Fruit fly (Drosophila melanogaster) whole organism, embryonic: Measurements from ENCODE around the gene Tim17a1.
A peak's percentile ranks its signal among the peaks of the same experiment; 100 is the strongest.

ENCODE experiments used
- Atf3 ChIP-seq: fragments of 200-800 bp; sonication (Bioruptor generic); optimal IDR thresholded peaks from 3 replicates; lab custom pipeline; 2016; ENCODE audit warnings: missing biosample characterization, missing genetic modification characterization
- Blimp-1 ChIP-seq: fragments of 200-800 bp; sonication (Bioruptor generic); optimal IDR thresholded peaks from 3 replicates; lab custom pipeline; 2018; ENCODE audit warnings: missing biosample characterization, missing genetic modification characterization, mild to moderate bottlenecking, moderate library complexity, missing genetic modification reagents
- BtbVII ChIP-seq: fragments of 200-800 bp; sonication (Bioruptor generic); optimal IDR thresholded peaks from 3 replicates; lab custom pipeline; 2017; ENCODE audit warnings: missing biosample characterization, mild to moderate bottlenecking, missing genetic modification characterization
- CG11085 ChIP-seq: fragments of 200-800 bp; sonication (Bioruptor generic); IDR thresholded peaks from 2 replicates; pipeline ENCODE4 v1.3.6; 2022; ENCODE audit warnings: missing biosample characterization, missing genetic modification characterization
- CG12659 ChIP-seq: fragments of 200-800 bp; sonication (Bioruptor generic); optimal IDR thresholded peaks from 3 replicates; lab custom pipeline; 2017; ENCODE audit warnings: mild to moderate bottlenecking, missing biosample characterization, missing genetic modification reagents, missing genetic modification characterization
- CG14860 ChIP-seq: fragments of 200-800 bp; sonication (Bioruptor generic); IDR thresholded peaks from 3 replicates; pipeline ENCODE4 v1.3.6; 2022; ENCODE audit warnings: missing biosample characterization, missing genetic modification characterization; ENCODE audit not compliant: partially characterized antibody
- CG15011 ChIP-seq: fragments of 200-800 bp; sonication (Bioruptor generic); optimal IDR thresholded peaks from 3 replicates; lab custom pipeline; 2018; ENCODE audit warnings: missing biosample characterization, mild to moderate bottlenecking, missing genetic modification characterization
- CG18011 ChIP-seq: fragments of 200-800 bp; sonication (Bioruptor generic); optimal IDR thresholded peaks from 2 replicates; lab custom pipeline; 2017; ENCODE audit warnings: missing biosample characterization, missing genetic modification characterization, mild to moderate bottlenecking, moderate library complexity, missing genotype
- CG18599 ChIP-seq: fragments of 200-800 bp; sonication (Bioruptor generic); optimal IDR thresholded peaks from 3 replicates; lab custom pipeline; 2017; ENCODE audit warnings: missing biosample characterization, missing genetic modification characterization, mild to moderate bottlenecking, moderate library complexity, missing genetic modification reagents
- CG2129 ChIP-seq: fragments of 200-800 bp; sonication (Bioruptor generic); IDR thresholded peaks from 2 replicates; pipeline ENCODE4 v1.3.6; 2022; ENCODE audit warnings: missing biosample characterization, missing genetic modification characterization; ENCODE audit not compliant: partially characterized antibody
- CG30431 ChIP-seq: fragments of 200-800 bp; sonication (Bioruptor generic); optimal IDR thresholded peaks from 2 replicates; lab custom pipeline; 2017; ENCODE audit warnings: missing biosample characterization, missing genetic modification characterization
- CG3163 ChIP-seq: fragments of 200-800 bp; sonication (Bioruptor generic); optimal IDR thresholded peaks from 3 replicates; lab custom pipeline; 2016; ENCODE audit warnings: missing biosample characterization, missing genetic modification characterization
- CG34422 ChIP-seq: fragments of 200-800 bp; sonication (Bioruptor generic); IDR thresholded peaks from 3 replicates; pipeline ENCODE4 v1.3.6; 2022; ENCODE audit warnings: missing biosample characterization, missing genetic modification characterization
- CG3838 ChIP-seq: fragments of 200-800 bp; sonication (Bioruptor generic); optimal IDR thresholded peaks from 3 replicates; lab custom pipeline; 2016; ENCODE audit warnings: missing biosample characterization, missing genetic modification characterization
- CG6765 ChIP-seq: fragments of 200-800 bp; sonication (Bioruptor generic); optimal IDR thresholded peaks from 3 replicates; lab custom pipeline; 2017; ENCODE audit warnings: missing biosample characterization, mild to moderate bottlenecking, missing genetic modification characterization
- CG8924 ChIP-seq: fragments of 200-800 bp; optimal IDR thresholded peaks from 3 replicates; lab custom pipeline; 2019; ENCODE audit warnings: missing biosample characterization, mild to moderate bottlenecking, missing genetic modification characterization, moderate library complexity
- CG9817 ChIP-seq: fragments of 200-800 bp; sonication (Bioruptor generic); optimal IDR thresholded peaks from 2 replicates; lab custom pipeline; 2018; ENCODE audit warnings: missing biosample characterization, mild to moderate bottlenecking, missing genetic modification characterization, moderate library complexity
- D ChIP-seq, 2 experiments: fragments of 200-800 bp in 1 of 2; fragments of >200 bp in 1 of 2; sonication (Bioruptor generic) in 1 of 2; optimal IDR thresholded peaks; 2 replicates in 1 of 2; 3 replicates in 1 of 2; lab custom pipeline; 2017; ENCODE audit warnings: mild to moderate bottlenecking in 1 of 2, missing biosample characterization in 1 of 2, missing genetic modification characterization in 1 of 2, missing genetic modification reagents in 1 of 2
- Gsc ChIP-seq: fragments of 200-800 bp; sonication (Bioruptor generic); IDR thresholded peaks from 2 replicates; pipeline ENCODE4 v1.3.6; 2022; ENCODE audit warnings: missing biosample characterization, missing genetic modification characterization
- H15 ChIP-seq: fragments of 200-800 bp; sonication (Bioruptor generic); IDR thresholded peaks from 3 replicates; pipeline ENCODE4 v1.3.6; 2022; ENCODE audit warnings: missing biosample characterization, missing genetic modification characterization
- Hmx ChIP-seq: fragments of 200-800 bp; sonication (Bioruptor generic); optimal IDR thresholded peaks from 2 replicates; lab custom pipeline; 2016; ENCODE audit warnings: missing biosample characterization, missing genetic modification characterization
- MESR4 ChIP-seq: fragments of 200-800 bp; sonication (Bioruptor generic); optimal IDR thresholded peaks from 2 replicates; lab custom pipeline; 2018; ENCODE audit warnings: missing biosample characterization, mild to moderate bottlenecking, missing genetic modification characterization, moderate library complexity
- NFAT ChIP-seq: fragments of 200-800 bp; sonication (Bioruptor generic); IDR thresholded peaks from 2 replicates; pipeline ENCODE4 v1.3.6; 2022; ENCODE audit warnings: missing biosample characterization, missing genetic modification characterization
- NK7.1 ChIP-seq: fragments of 200-800 bp; sonication (Bioruptor generic); optimal IDR thresholded peaks from 3 replicates; lab custom pipeline; 2016; ENCODE audit warnings: missing biosample characterization, missing genetic modification characterization
- PHDP ChIP-seq: fragments of 200-800 bp; sonication (Bioruptor generic); optimal IDR thresholded peaks from 3 replicates; lab custom pipeline; 2018; ENCODE audit warnings: missing biosample characterization, mild to moderate bottlenecking, missing genetic modification characterization, moderate library complexity
- Trl ChIP-seq, 3 experiments: fragments of >200 bp in 2 of 3; fragments of 200-800 bp in 1 of 3; sonication (Bioruptor generic) in 1 of 3; optimal IDR thresholded peaks; 2 replicates in 1 of 3; 3 replicates in 2 of 3; lab custom pipeline; 2016 to 2017; ENCODE audit warnings: missing biosample characterization in 1 of 3, missing genetic modification characterization in 1 of 3
- br ChIP-seq: fragments of >200 bp; optimal IDR thresholded peaks from 2 replicates; lab custom pipeline; 2017
- cg ChIP-seq: fragments of 200-800 bp; sonication (Bioruptor generic); optimal IDR thresholded peaks from 3 replicates; lab custom pipeline; 2019; ENCODE audit warnings: missing biosample characterization, mild to moderate bottlenecking, missing genetic modification characterization, moderate library complexity
- dati ChIP-seq: fragments of 200-800 bp; sonication (Bioruptor generic); IDR thresholded peaks from 2 replicates; pipeline ENCODE4 v1.3.6; 2022; ENCODE audit warnings: missing biosample characterization, missing genetic modification characterization
- dpn ChIP-seq, 2 experiments: fragments of 200-800 bp; sonication (Bioruptor generic); optimal IDR thresholded peaks; 3 replicates each; lab custom pipeline; 2016; ENCODE audit warnings: missing biosample characterization in 2 of 2, missing genetic modification characterization in 2 of 2
- exex ChIP-seq: fragments of 200-800 bp; sonication (Bioruptor generic); optimal IDR thresholded peaks from 4 replicates; lab custom pipeline; 2018; ENCODE audit warnings: missing biosample characterization, mild to moderate bottlenecking, missing genetic modification characterization, moderate library complexity
- fd3F ChIP-seq: fragments of 200-800 bp; sonication (Bioruptor generic); optimal IDR thresholded peaks from 2 replicates; lab custom pipeline; 2018; ENCODE audit warnings: missing biosample characterization, mild to moderate bottlenecking, missing genetic modification characterization, moderate library complexity
- fu2 ChIP-seq: fragments of 200-800 bp; sonication (Bioruptor generic); optimal IDR thresholded peaks from 2 replicates; lab custom pipeline; 2016; ENCODE audit warnings: missing biosample characterization, missing genetic modification characterization
- hbn ChIP-seq: fragments of 200-800 bp; sonication (Bioruptor generic); IDR thresholded peaks from 2 replicates; pipeline ENCODE4 v1.3.6; 2022; ENCODE audit warnings: missing biosample characterization, missing genetic modification characterization; ENCODE audit not compliant: partially characterized antibody
- kah ChIP-seq: fragments of 200-800 bp; sonication (Bioruptor generic); optimal IDR thresholded peaks from 2 replicates; lab custom pipeline; 2018; ENCODE audit warnings: missing biosample characterization, mild to moderate bottlenecking, missing genetic modification characterization
- mirr ChIP-seq: fragments of 200-800 bp; sonication (Bioruptor generic); optimal IDR thresholded peaks from 3 replicates; lab custom pipeline; 2018; ENCODE audit warnings: missing biosample characterization, mild to moderate bottlenecking, missing genetic modification characterization
- pzg ChIP-seq: fragments of 200-800 bp; sonication (Bioruptor generic); optimal IDR thresholded peaks from 3 replicates; lab custom pipeline; 2018; ENCODE audit warnings: missing biosample characterization, mild to moderate bottlenecking, missing genetic modification characterization, moderate library complexity
- run ChIP-seq: fragments of 200-800 bp; sonication (Bioruptor generic); optimal IDR thresholded peaks from 3 replicates; lab custom pipeline; 2018; ENCODE audit warnings: missing biosample characterization, mild to moderate bottlenecking, missing genetic modification characterization
- schlank ChIP-seq: fragments of 200-800 bp; sonication (Bioruptor generic); optimal IDR thresholded peaks from 2 replicates; lab custom pipeline; 2018; ENCODE audit warnings: missing biosample characterization, mild to moderate bottlenecking, missing genetic modification characterization
- sob ChIP-seq: fragments of 200-800 bp; sonication (Bioruptor generic); IDR thresholded peaks from 2 replicates; pipeline ENCODE4 v1.3.6; 2022; ENCODE audit warnings: missing biosample characterization, missing genetic modification characterization
- stc ChIP-seq: fragments of 200-800 bp; sonication (Bioruptor generic); IDR thresholded peaks from 2 replicates; pipeline ENCODE4 v1.3.6; 2022; ENCODE audit warnings: missing biosample characterization, missing genetic modification characterization
- stwl ChIP-seq: fragments of 200-800 bp; sonication (Bioruptor generic); optimal IDR thresholded peaks from 3 replicates; lab custom pipeline; 2018; ENCODE audit warnings: missing biosample characterization, mild to moderate bottlenecking, missing genetic modification characterization, moderate library complexity
- tll ChIP-seq, 2 experiments: fragments of 200-800 bp in 1 of 2; fragments of >200 bp in 1 of 2; sonication (Bioruptor generic) in 1 of 2; optimal IDR thresholded peaks; 2 replicates each; lab custom pipeline; 2017 to 2019; ENCODE audit warnings: missing biosample characterization in 2 of 2, missing genetic modification characterization in 2 of 2, mild to moderate bottlenecking in 1 of 2, moderate library complexity in 1 of 2

Gene Tim17a1

DNA sequence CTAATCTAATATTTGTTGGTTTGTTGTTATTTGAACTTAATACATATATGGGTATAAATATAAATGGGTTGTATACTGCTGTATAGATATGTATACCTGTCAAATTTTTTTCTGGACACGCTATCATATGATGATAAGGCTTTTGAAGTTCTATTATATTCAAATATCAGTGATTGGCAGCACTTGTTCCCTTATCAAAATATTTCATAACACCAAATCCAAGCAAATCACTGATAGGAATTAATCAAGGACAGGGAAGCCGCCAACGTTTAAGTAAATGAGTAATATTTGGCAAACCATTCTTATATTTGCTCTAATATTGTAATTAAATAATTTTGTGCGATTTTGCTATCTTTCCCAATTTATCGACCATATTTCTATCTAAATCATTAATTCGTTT, 14.8 kb upstream of the Tim17a1 start (continued):
- TF ChIP-seq Blimp-1 (GFP tag; lab: Kevin White, UChicago) (no peak), schlank (tag; lab: Kevin White, UChicago) (no peak), CG6765 (GFP tag; lab: Kevin White, UChicago) (no peak), sob (GFP tag; lab: Robert Waterston, UW) (no peak), Hmx (no peak), mirr (peak; percentile 50), CG15011 (GFP tag; lab: Kevin White, UChicago) (no peak), PHDP (tag; lab: Kevin White, UChicago) (no peak), D (optimal IDR thresholded peaks at IDR 0.05; lab: Kevin White, UChicago) (no peak), D (GFP tag; optimal IDR thresholded peaks at IDR 0.05; lab: Kevin White, UChicago) (no peak)
- TF ChIP-seq, all 482 proteins: peak for 4

DNA sequence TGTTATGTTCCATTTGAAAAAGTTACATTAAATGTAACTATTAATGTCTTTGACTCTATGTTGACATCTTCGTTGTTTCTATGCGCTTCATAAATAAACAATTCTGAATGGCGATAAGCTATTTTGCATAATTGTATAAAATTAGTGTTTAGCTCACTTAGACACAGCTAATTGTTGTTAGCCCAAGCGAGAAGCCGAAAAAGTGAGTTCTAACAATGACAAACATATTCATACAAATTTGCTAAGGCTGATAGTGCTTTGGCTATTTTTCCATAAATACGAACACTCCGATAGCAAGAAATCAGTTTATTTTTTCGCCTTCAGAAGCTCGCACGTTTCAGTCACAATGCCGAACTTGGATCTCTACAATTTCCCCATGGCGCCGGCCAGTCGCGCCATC, 13.7 kb upstream of the Tim17a1 start, which contains the start of gene GstD7:
GstD7 (plus strand) TSS at position 301 of the 400 bp plus-strand sequence.
- TF ChIP-seq Atf3 (GFP tag; lab: Kevin White, UChicago) (no peak), CG14860 (GFP tag; lab: Robert Waterston, UW) (no peak), Gsc (GFP tag; lab: Robert Waterston, UW) (no peak), CG30431 (GFP tag; lab: Kevin White, UChicago) (no peak), CG34422 (GFP tag; lab: Robert Waterston, UW) (no peak), fd3F (GFP tag; lab: Kevin White, UChicago) (no peak), CG12659 (GFP tag; lab: Kevin White, UChicago) (no peak), D (optimal IDR thresholded peaks at IDR 0.05; lab: Kevin White, UChicago) (no peak), D (GFP tag; optimal IDR thresholded peaks at IDR 0.05; lab: Kevin White, UChicago) (no peak), CG9817 (tag; lab: Kevin White, UChicago) (no peak), fu2 (GFP tag; lab: Kevin White, UChicago) (no peak)
- TF ChIP-seq, all 482 proteins: peak for 0

DNA sequence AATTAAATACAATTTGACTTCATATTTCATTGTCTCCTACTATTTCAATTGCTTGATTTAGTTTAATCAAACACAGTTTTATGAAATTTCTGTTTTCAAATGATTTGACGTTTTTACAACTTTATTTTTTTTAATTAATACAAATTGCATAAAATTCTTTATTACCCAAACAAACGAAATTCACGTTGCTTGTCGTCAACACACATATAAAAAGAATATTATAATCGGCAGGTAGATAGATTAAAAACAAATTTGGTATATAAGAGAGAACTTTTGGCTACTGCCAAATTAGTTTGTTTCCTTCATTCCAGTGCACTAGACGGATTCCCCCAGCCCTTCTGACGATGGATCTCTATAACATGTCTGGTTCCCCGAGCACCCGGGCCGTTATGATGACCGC, 12.3 kb upstream of the Tim17a1 start, which contains the start of gene GstD6:
GstD6 (plus strand) TSS at position 301 of the 400 bp plus-strand sequence.
- TF ChIP-seq Trl (optimal IDR thresholded peaks at IDR 0.05; lab: Kevin White, UChicago) (no peak), Trl (GFP tag; optimal IDR thresholded peaks at IDR 0.05; lab: Kevin White, UChicago) (no peak), pzg (GFP tag; lab: Kevin White, UChicago) (no peak)

DNA sequence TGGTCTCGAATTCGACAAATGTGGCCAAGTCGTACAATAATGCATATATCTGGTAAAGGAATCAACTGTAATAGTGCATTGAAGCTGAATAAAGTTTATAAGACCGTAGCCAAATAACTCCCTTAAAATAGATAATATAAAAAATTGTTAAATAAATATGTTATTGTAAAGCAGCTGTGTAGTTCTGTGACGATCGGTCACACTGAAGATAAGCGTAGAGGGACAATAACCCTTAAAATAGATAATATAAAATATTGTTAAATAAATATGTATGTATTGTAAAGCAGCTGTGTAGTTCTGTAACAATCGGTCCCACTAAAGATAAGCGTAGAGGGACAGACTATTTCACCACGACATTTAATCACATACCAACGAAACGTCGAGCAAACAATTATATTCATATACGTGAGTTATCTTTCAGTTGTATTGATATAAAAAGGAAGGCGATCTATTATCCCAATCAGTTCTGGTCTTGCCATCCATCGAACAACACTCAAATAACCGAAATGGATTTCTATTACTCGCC, 10.8 kb upstream of the Tim17a1 start, which contains the start of gene GstD5:
GstD5 (plus strand) TSS at position 476 of the 526 bp plus-strand sequence.
- TF ChIP-seq NK7.1 (GFP tag; lab: Kevin White, UChicago) (no peak), tll (GFP tag; optimal IDR thresholded peaks at IDR 0.05; lab: Kevin White, UChicago) (no peak), exex (tag; lab: Kevin White, UChicago) (peak; percentile 62), stc (GFP tag; lab: Robert Waterston, UW) (no peak), CG18011 (GFP tag; lab: Kevin White, UChicago) (no peak), br (lab: Kevin White, UChicago) (no peak), schlank (tag; lab: Kevin White, UChicago) (no peak), NFAT (GFP tag; lab: Robert Waterston, UW) (no peak), CG3838 (no peak), BtbVII (GFP tag; lab: Kevin White, UChicago) (no peak), run (tag; lab: Kevin White, UChicago) (no peak), CG3163 (no peak), CG2129 (GFP tag; lab: Robert Waterston, UW) (no peak), CG8924 (tag; lab: Kevin White, UChicago) (peak; percentile 2), stwl (tag; lab: Kevin White, UChicago) (peak; percentile 98), CG18599 (GFP tag; lab: Kevin White, UChicago) (no peak), hbn (GFP tag; lab: Robert Waterston, UW) (no peak), kah (GFP tag; lab: Kevin White, UChicago) (no peak), dati (GFP tag; lab: Robert Waterston, UW) (no peak), H15 (GFP tag; lab: Robert Waterston, UW) (no peak), cg (GFP tag; lab: Kevin White, UChicago) (peak; percentile 10), CG11085 (no peak), dpn (GFP tag; optimal IDR thresholded peaks at IDR 0.05; lab: Kevin White, UChicago) (no peak), MESR4 (GFP tag; lab: Kevin White, UChicago) (no peak)
